Fruit fly (Drosophila melanogaster): ENCODE results near the gene CG32219.

Gene CG32219

dm6 chr3L:19932917-19933316, 18.0 kb downstream of the CG32219 start (continued):
- TF ChIP-seq vvl (GFP tag; IDR thresholded peaks at IDR 0.05) (peak; percentile 75), crp (GFP tag; optimal IDR thresholded peaks at IDR 0.05) (no peak), CG6813 (GFP tag; optimal IDR thresholded peaks at IDR 0.05) (peak; percentile 56), Lhr (GFP tag; optimal IDR thresholded peaks at IDR 0.05) (no peak), CG7928 (GFP tag; optimal IDR thresholded peaks at IDR 0.05) (no peak), CG1529 (GFP tag; optimal IDR thresholded peaks at IDR 0.05) (peak; percentile 5), pros (GFP tag; optimal IDR thresholded peaks at IDR 0.05) (no peak), CG31388 (GFP tag; optimal IDR thresholded peaks at IDR 0.05) (no peak), toy (GFP tag; IDR thresholded peaks at IDR 0.05) (no peak), CG7372 (GFP tag; IDR thresholded peaks at IDR 0.05) (peak; percentile 78), CG8281 (tag; optimal IDR thresholded peaks at IDR 0.05) (peak; percentile 25), CG11093 (GFP tag; IDR thresholded peaks at IDR 0.05) (no peak), jigr1 (GFP tag; IDR thresholded peaks at IDR 0.05) (no peak), CG9437 (GFP tag; optimal IDR thresholded peaks at IDR 0.05) (no peak), dpn (GFP tag; optimal IDR thresholded peaks at IDR 0.05) (peak; percentile 21 to 41), da (GFP tag; optimal IDR thresholded peaks at IDR 0.05) (no peak), stwl (tag; optimal IDR thresholded peaks at IDR 0.05) (no peak), inv (GFP tag; IDR thresholded peaks at IDR 0.05; ENCODE audit: partially characterized antibody) (no peak), Antp (GFP tag; optimal IDR thresholded peaks at IDR 0.05) (peak; percentile 17), CG8944 (GFP tag; optimal IDR thresholded peaks at IDR 0.05) (no peak), CG3838 (GFP tag; optimal IDR thresholded peaks at IDR 0.05) (no peak), CG12071 (GFP tag; optimal IDR thresholded peaks at IDR 0.05) (peak; percentile 85), Hey (tag; optimal IDR thresholded peaks at IDR 0.05) (peak; percentile 23), ap (GFP tag; IDR thresholded peaks at IDR 0.05) (no peak), bowl (GFP tag; IDR thresholded peaks at IDR 0.05) (no peak), mam (GFP tag; optimal IDR thresholded peaks at IDR 0.05) (no peak), CG8924 (tag; optimal IDR thresholded peaks at IDR 0.05) (no peak), Kr (GFP tag; optimal IDR thresholded peaks at IDR 0.05) (no peak), grn (GFP tag; optimal IDR thresholded peaks at IDR 0.05) (peak; percentile 40), pzg (GFP tag; optimal IDR thresholded peaks at IDR 0.05) (no peak), salm (tag; optimal IDR thresholded peaks at IDR 0.05) (peak; percentile 34), HLHmδ (GFP tag; optimal IDR thresholded peaks at IDR 0.05) (no peak), CG33213 (GFP tag; optimal IDR thresholded peaks at IDR 0.05) (no peak), tx (GFP tag; optimal IDR thresholded peaks at IDR 0.05) (no peak), pb (GFP tag; optimal IDR thresholded peaks at IDR 0.05) (no peak), CG34376 (GFP tag; optimal IDR thresholded peaks at IDR 0.05) (peak; percentile 86), Optix (GFP tag; IDR thresholded peaks at IDR 0.05) (no peak), GATAe (GFP tag; conservative IDR thresholded peaks at IDR 0.05) (0 out of 2 replicates have a peak, but pooled peaks have one; percentile 33), cato (GFP tag; optimal IDR thresholded peaks at IDR 0.05; ENCODE audit: borderline replicate concordance) (no peak), corto (GFP tag; optimal IDR thresholded peaks at IDR 0.05) (no peak), Elba2 (GFP tag; optimal IDR thresholded peaks at IDR 0.05) (no peak), bab2 (GFP tag; optimal IDR thresholded peaks at IDR 0.05) (no peak), knrl (GFP tag; IDR thresholded peaks at IDR 0.05; ENCODE audit: partially characterized antibody) (no peak), pho (GFP tag; optimal IDR thresholded peaks at IDR 0.05) (no peak), al (GFP tag; IDR thresholded peaks at IDR 0.05) (no peak), NK7.1 (GFP tag; optimal IDR thresholded peaks at IDR 0.05) (peak; percentile 2), ro (GFP tag; IDR thresholded peaks at IDR 0.05) (no peak), TFAM (GFP tag; optimal IDR thresholded peaks at IDR 0.05) (no peak), Ets97D (GFP tag; optimal IDR thresholded peaks at IDR 0.05) (no peak), CG10959 (GFP tag; IDR thresholded peaks at IDR 0.05) (no peak), chn (GFP tag; optimal IDR thresholded peaks at IDR 0.05) (no peak), CG11695 (GFP tag; IDR thresholded peaks at IDR 0.05) (peak; percentile 56; the same call in 2 of the 3 replicates)

All from whole organism, embryonic.